Worm (Caenorhabditis elegans): ENCODE measurements around the gene acdh-11.

ce11 chrIII:10577782-10578181, 11.7 kb downstream of the acdh-11 start:
- TF ChIP-seq ceh-36 (tag; optimal IDR thresholded peaks at IDR 0.05) (no peak), pes-1 (GFP tag; IDR thresholded peaks at IDR 0.05) (no peak), B0310.2 (tag; optimal IDR thresholded peaks at IDR 0.05) (no peak)

Data from whole organism, early embryonic.